Worm (Caenorhabditis elegans) whole organism, early embryonic: ENCODE data around the gene K07H8.8.

Experiments
- B0310.2 ChIP-seq: sonication (generic microtip); optimal IDR thresholded peaks from 2 replicates; lab custom pipeline; 2016; ENCODE audit warnings: mild to moderate bottlenecking, missing genetic modification characterization, missing compliant biosample characterization
- aly-1 ChIP-seq: sonication (generic microtip); optimal IDR thresholded peaks from 2 replicates; lab custom pipeline; 2016; ENCODE audit warnings: missing genetic modification characterization, missing compliant biosample characterization
- ama-1 ChIP-seq: fragments of 150-350 bp; optimal IDR thresholded peaks from 2 replicates; lab custom pipeline; 2014
- ets-7 ChIP-seq: sonication (generic microtip); optimal IDR thresholded peaks from 2 replicates; lab custom pipeline; 2016; ENCODE audit warnings: missing genotype, missing genetic modification characterization, missing compliant biosample characterization
- flt-1 ChIP-seq: fragments of 200-800 bp; sonication (Bioruptor generic); IDR thresholded peaks from 2 replicates; pipeline ENCODE4 v1.3.6; 2022; ENCODE audit warnings: missing genetic modification characterization, missing compliant biosample characterization
- hmg-4 ChIP-seq: fragments of 200-800 bp; sonication (Bioruptor generic); optimal IDR thresholded peaks from 2 replicates; lab custom pipeline; 2018; ENCODE audit warnings: mild to moderate bottlenecking, missing genetic modification characterization, missing compliant biosample characterization
- pes-1 ChIP-seq: fragments of 200-800 bp; sonication (Bioruptor generic); IDR thresholded peaks from 2 replicates; pipeline ENCODE4 v1.3.6; 2022; ENCODE audit warnings: missing genetic modification reagents, missing genetic modification characterization, missing compliant biosample characterization
- sea-1 ChIP-seq: fragments of 200-800 bp; sonication (Bioruptor generic); conservative IDR thresholded peaks from 2 replicates; pipeline ENCODE4 v1.3.6; 2022; ENCODE audit warnings: missing genetic modification characterization, missing compliant biosample characterization

DNA sequence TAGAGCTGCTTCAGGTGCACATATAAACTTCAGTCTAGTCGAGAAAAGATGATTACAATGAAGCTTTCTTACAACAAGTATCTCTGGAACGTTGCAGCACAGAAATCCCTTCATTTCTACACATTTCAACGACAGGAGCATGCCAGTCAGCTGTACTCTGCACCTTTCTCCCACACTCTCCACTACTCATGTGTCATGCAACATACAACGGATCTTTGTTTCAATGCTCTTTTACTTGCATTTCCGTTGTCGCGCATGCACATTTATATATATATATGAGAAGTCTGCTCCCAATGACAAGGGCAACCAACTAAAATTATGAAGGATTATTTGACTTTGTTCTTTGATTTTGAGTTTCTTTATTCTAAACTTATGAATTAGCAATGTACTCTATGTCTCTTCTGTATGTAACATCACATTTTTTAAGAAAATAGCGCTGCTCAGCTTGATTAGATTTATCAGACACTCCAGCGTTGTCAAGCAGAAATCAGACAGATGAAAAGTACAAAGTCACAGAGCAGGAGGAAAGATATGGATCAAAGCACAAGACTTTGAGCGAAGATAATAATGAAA is 33.0 kb downstream of the K07H8.8 start:
- TF ChIP-seq aly-1 (no peak), ets-7 (tag; lab: Kevin White, UChicago) (no peak), ama-1 (no peak), pes-1 (no peak), hmg-4 (GFP tag; lab: Kevin White, UChicago) (no peak), flt-1 (no peak), B0310.2 (tag; lab: Kevin White, UChicago) (no peak), sea-1 (GFP tag; lab: Robert Waterston, UW) (no peak)
